Worm (Caenorhabditis elegans) whole organism, midembryonic: Measurements from ENCODE around the gene W03C9.8.

ENCODE experiments used
- ref-1 ChIP-seq: fragments of 200-800 bp; sonication (Bioruptor generic); conservative IDR thresholded peaks from 2 replicates; pipeline ENCODE4 v1.3.6; 2022; ENCODE audit warnings: missing genetic modification reagents, missing genetic modification characterization, missing compliant biosample characterization
- tab-1 ChIP-seq: fragments of 200-800 bp; sonication (Bioruptor generic); IDR thresholded peaks from 2 replicates; pipeline ENCODE4 v1.3.6; 2022; ENCODE audit warnings: missing genetic modification characterization, missing compliant biosample characterization
- ztf-23 ChIP-seq: fragments of 200-800 bp; sonication (Bioruptor generic); IDR thresholded peaks from 2 replicates; pipeline ENCODE4 v1.3.6; 2022; ENCODE audit warnings: missing genetic modification reagents, missing genetic modification characterization, missing compliant biosample characterization

- TF ChIP-seq ref-1 (GFP tag; lab: Robert Waterston, UW) (no peak), tab-1 (no peak), ztf-23 (GFP tag; lab: Robert Waterston, UW) (no peak)
Observed at ce11 chrII:11916945-11917344, 31.6 kb upstream of the W03C9.8 start.
